Worm (Caenorhabditis elegans): ENCODE measurements around the gene C02G6.3.

DNA sequence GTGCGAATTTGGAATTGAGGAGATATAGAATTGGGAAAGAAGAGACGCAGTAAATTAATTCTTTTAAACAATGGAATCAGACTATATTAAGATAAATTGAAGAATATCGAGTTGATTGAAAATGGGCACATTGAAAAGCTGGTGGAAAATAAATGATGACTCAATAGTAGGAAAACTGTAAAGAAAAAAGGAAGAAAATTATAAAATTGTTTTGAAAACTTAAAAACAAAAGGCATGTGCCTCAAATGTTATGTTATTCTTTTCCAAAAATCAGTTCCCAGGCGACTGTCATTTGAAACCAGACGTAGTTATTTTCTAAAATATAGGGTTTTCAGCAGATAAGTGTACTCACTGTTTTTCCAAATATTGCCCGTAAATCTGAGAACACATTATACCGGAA, 39.7 kb downstream of the C02G6.3 start, which contains the start of gene C04E6.12:
- TF ChIP-seq mab-5 (tag; optimal IDR thresholded peaks at IDR 0.05) (no peak), unc-62 (GFP tag; optimal IDR thresholded peaks at IDR 0.05) (no peak)
